Worm (Caenorhabditis elegans) whole organism, L4 larva: Measurements from ENCODE around the gene C15H9.5.

ENCODE experiments used
- F49E8.2 ChIP-seq: sonication (generic microtip); optimal IDR thresholded peaks from 2 replicates; lab custom pipeline; 2016; ENCODE audit warnings: missing compliant biosample characterization, mild to moderate bottlenecking, missing genetic modification characterization, borderline replicate concordance
- ama-1 ChIP-seq: fragments of 150-350 bp; optimal IDR thresholded peaks from 2 replicates; lab custom pipeline; 2014; ENCODE audit warnings: inconsistent platforms, mixed read lengths
- ces-1 ChIP-seq: fragments of 150-350 bp; sonication (generic microtip); optimal IDR thresholded peaks from 4 replicates; lab custom pipeline; 2014; ENCODE audit warnings: missing biosample characterization, missing genetic modification reagents, missing genetic modification characterization
- ctbp-1 ChIP-seq: fragments of 200-800 bp; sonication (Bioruptor generic); IDR thresholded peaks from 2 replicates; pipeline ENCODE4 v1.3.6; 2022; ENCODE audit warnings: missing genetic modification reagents, missing genetic modification characterization, missing compliant biosample characterization
- daf-12 ChIP-seq: fragments of 150-350 bp; optimal IDR thresholded peaks from 2 replicates; lab custom pipeline; 2014; ENCODE audit warnings: missing biosample characterization, missing genetic modification reagents, missing genetic modification characterization
- hlh-11 ChIP-seq: fragments of 200-800 bp; sonication (Bioruptor generic); optimal IDR thresholded peaks from 2 replicates; lab custom pipeline; 2018; ENCODE audit warnings: mild to moderate bottlenecking, missing genetic modification characterization, missing compliant biosample characterization
- lin-15B ChIP-seq: fragments of 150-350 bp; sonication (generic microtip); optimal IDR thresholded peaks from 3 replicates; lab custom pipeline; 2014; ENCODE audit warnings: missing biosample characterization, missing genetic modification characterization
- lin-39 ChIP-seq: fragments of 150-350 bp; optimal IDR thresholded peaks from 2 replicates; lab custom pipeline; 2014; ENCODE audit warnings: missing biosample characterization, missing genetic modification reagents, missing genetic modification characterization
- mdl-1 ChIP-seq, 2 experiments: fragments of 150-350 bp in 1 of 2; sonication (generic microtip) in 1 of 2; optimal IDR thresholded peaks; 2 replicates each; lab custom pipeline; 2014 to 2017; ENCODE audit warnings: missing biosample characterization in 2 of 2, missing genetic modification characterization in 2 of 2
- nhr-6 ChIP-seq: fragments of 150-350 bp; optimal IDR thresholded peaks from 2 replicates; lab custom pipeline; 2014; ENCODE audit warnings: missing biosample characterization, missing genetic modification characterization
- nhr-76 ChIP-seq: fragments of 150-350 bp; optimal IDR thresholded peaks from 2 replicates; lab custom pipeline; 2014; ENCODE audit warnings: missing biosample characterization, missing genetic modification characterization
- pha-4 ChIP-seq, 2 experiments: fragments of 150-350 bp in 1 of 2; fragments of 200-800 bp in 1 of 2; sonication (Bioruptor generic) in 1 of 2; IDR thresholded peaks in 1 of 2; optimal IDR thresholded peaks in 1 of 2; 2 replicates each; pipeline versions ENCODE4 v1.3.6 to Lab custom; 2014 to 2022; ENCODE audit warnings: missing genetic modification characterization in 2 of 2, missing genetic modification reagents in 2 of 2, missing biosample characterization in 1 of 2, missing compliant biosample characterization in 1 of 2
- pqm-1 ChIP-seq: sonication (generic microtip); optimal IDR thresholded peaks from 2 replicates; lab custom pipeline; 2017; ENCODE audit warnings: missing biosample characterization, missing genetic modification characterization
- unc-62 ChIP-seq, 3 experiments: fragments of 150-350 bp in 1 of 3; sonication (generic microtip); optimal IDR thresholded peaks in 2 of 3; peaks in 1 of 3; 1 replicate in 1 of 3; 2 replicates in 2 of 3; lab custom pipeline; 2014 to 2017; ENCODE audit warnings: missing biosample characterization in 3 of 3, missing genetic modification characterization in 3 of 3, missing genetic modification reagents in 3 of 3, missing genotype in 1 of 3

ce11 chrX:6093046-6093445 is at the start of gene C15H9.5:
- TF ChIP-seq pqm-1 (tag; lab: Kevin White, UChicago) (peak; percentile 38), nhr-6 (no peak), pha-4 (GFP tag; IDR thresholded peaks at IDR 0.05; lab: Robert Waterston, UW) (no peak), pha-4 (tag; optimal IDR thresholded peaks at IDR 0.05; lab: Kevin White, UChicago) (no peak), ama-1 (no peak), daf-12 (tag; lab: Kevin White, UChicago) (no peak), nhr-76 (tag; lab: Kevin White, UChicago) (no peak), lin-39 (no peak), ctbp-1 (GFP tag; lab: Robert Waterston, UW) (no peak), hlh-11 (tag; lab: Kevin White, UChicago) (peak; percentile 47), ces-1 (GFP tag; lab: Kevin White, UChicago) (no peak), mdl-1 (tag; optimal IDR thresholded peaks at IDR 0.05; lab: Kevin White, UChicago) (no peak), F49E8.2 (tag; lab: Kevin White, UChicago) (no peak), lin-15B (tag; lab: Kevin White, UChicago) (no peak), unc-62 (GFP tag; optimal IDR thresholded peaks at IDR 0.05 in 1 of 2; lab: Kevin White, UChicago) (no peak), unc-62 (tag; optimal IDR thresholded peaks at IDR 0.05; lab: Kevin White, UChicago) (no peak)
